Worm (Caenorhabditis elegans) whole organism, mixed stage, embryonic: ENCODE data around the gene F14F7.5.
A peak's percentile ranks its signal among the peaks of the same experiment; 100 is the strongest.

Source experiments
- M03D4.4 ChIP-seq: sonication (generic microtip); optimal IDR thresholded peaks from 2 replicates; lab custom pipeline; 2017; ENCODE audit warnings: mild to moderate bottlenecking, missing genetic modification characterization, missing compliant biosample characterization
- bed-3 ChIP-seq: fragments of 200-800 bp; sonication (Bioruptor generic); optimal IDR thresholded peaks from 3 replicates; lab custom pipeline; 2018; ENCODE audit warnings: mild to moderate bottlenecking, missing genetic modification characterization, moderate library complexity, missing compliant biosample characterization
- blmp-1 ChIP-seq: fragments of 150-350 bp; optimal IDR thresholded peaks from 2 replicates; lab custom pipeline; 2014; ENCODE audit warnings: missing biosample characterization, missing genetic modification characterization
- ceh-39 ChIP-seq: fragments of 150-350 bp; optimal IDR thresholded peaks from 2 replicates; lab custom pipeline; 2014; ENCODE audit warnings: missing biosample characterization, missing genetic modification characterization
- ceh-43 ChIP-seq: fragments of 200-800 bp; sonication (Bioruptor generic); optimal IDR thresholded peaks from 2 replicates; lab custom pipeline; 2018; ENCODE audit warnings: mild to moderate bottlenecking, missing genetic modification characterization, moderate library complexity, missing compliant biosample characterization
- ceh-83 ChIP-seq: fragments of 200-800 bp; sonication (Bioruptor generic); optimal IDR thresholded peaks from 2 replicates; lab custom pipeline; 2018; ENCODE audit warnings: mild to moderate bottlenecking, missing genetic modification characterization, missing compliant biosample characterization
- ces-1 ChIP-seq: fragments of 150-350 bp; optimal IDR thresholded peaks from 2 replicates; lab custom pipeline; 2014; ENCODE audit warnings: missing biosample characterization, missing genetic modification reagents, missing genetic modification characterization
- cnd-1 ChIP-seq: fragments of 200-800 bp; sonication (Bioruptor generic); optimal IDR thresholded peaks from 2 replicates; lab custom pipeline; 2018; ENCODE audit warnings: mild to moderate bottlenecking, missing genetic modification characterization, missing compliant biosample characterization
- drap-1 ChIP-seq: fragments of 200-800 bp; sonication (Bioruptor generic); optimal IDR thresholded peaks from 3 replicates; lab custom pipeline; 2018; ENCODE audit warnings: mild to moderate bottlenecking, missing genetic modification characterization, missing compliant biosample characterization
- elt-1 ChIP-seq: sonication (generic microtip); optimal IDR thresholded peaks from 2 replicates; lab custom pipeline; 2017; ENCODE audit warnings: missing genetic modification characterization, mild to moderate bottlenecking, missing compliant biosample characterization, antibody characterized with exemption, moderate library complexity, borderline replicate concordance; ENCODE audit not compliant: insufficient read depth
- elt-3 ChIP-seq: fragments of 150-350 bp; optimal IDR thresholded peaks from 2 replicates; lab custom pipeline; 2014; ENCODE audit warnings: missing biosample characterization, missing genetic modification characterization
- flh-1 ChIP-seq: fragments of 200-800 bp; sonication (Bioruptor generic); optimal IDR thresholded peaks from 2 replicates; lab custom pipeline; 2018; ENCODE audit warnings: mild to moderate bottlenecking, missing genetic modification characterization, moderate library complexity, missing compliant biosample characterization
- ham-2 ChIP-seq: fragments of 200-800 bp; sonication (Bioruptor generic); optimal IDR thresholded peaks from 2 replicates; lab custom pipeline; 2018; ENCODE audit warnings: mild to moderate bottlenecking, missing genetic modification characterization, missing compliant biosample characterization
- hlh-1 ChIP-seq: fragments of 150-350 bp; optimal IDR thresholded peaks from 2 replicates; lab custom pipeline; 2014; ENCODE audit warnings: missing biosample characterization, missing genetic modification reagents, missing genetic modification characterization
- lin-13 ChIP-seq: fragments of 150-350 bp; optimal IDR thresholded peaks from 2 replicates; lab custom pipeline; 2014; ENCODE audit warnings: missing biosample characterization, missing genetic modification characterization
- lin-32 ChIP-seq: fragments of 200-800 bp; sonication (Bioruptor generic); optimal IDR thresholded peaks from 2 replicates; lab custom pipeline; 2018; ENCODE audit warnings: mild to moderate bottlenecking, missing genetic modification characterization, missing compliant biosample characterization
- lsy-2 ChIP-seq: fragments of 150-350 bp; optimal IDR thresholded peaks from 2 replicates; lab custom pipeline; 2014; ENCODE audit warnings: missing biosample characterization, missing genetic modification characterization
- mab-5 ChIP-seq: fragments of 150-350 bp; optimal IDR thresholded peaks from 2 replicates; lab custom pipeline; 2014; ENCODE audit warnings: missing biosample characterization, missing genetic modification characterization
- mep-1 ChIP-seq: fragments of 150-350 bp; optimal IDR thresholded peaks from 2 replicates; lab custom pipeline; 2017; ENCODE audit warnings: missing biosample characterization, missing genetic modification reagents, missing genetic modification characterization, inconsistent platforms
- mls-2 ChIP-seq: sonication (generic microtip); optimal IDR thresholded peaks from 2 replicates; lab custom pipeline; 2016; ENCODE audit warnings: mild to moderate bottlenecking, missing genetic modification characterization, moderate library complexity, missing compliant biosample characterization
- nhr-12 ChIP-seq: fragments of 150-350 bp; optimal IDR thresholded peaks from 2 replicates; lab custom pipeline; 2014; ENCODE audit warnings: missing biosample characterization, missing genetic modification characterization
- nhr-2 ChIP-seq: fragments of 150-350 bp; optimal IDR thresholded peaks from 2 replicates; lab custom pipeline; 2014; ENCODE audit warnings: missing biosample characterization, missing genetic modification characterization
- nhr-237 ChIP-seq: fragments of 150-350 bp; optimal IDR thresholded peaks from 2 replicates; lab custom pipeline; 2014; ENCODE audit warnings: missing biosample characterization, missing genetic modification characterization
- nhr-28 ChIP-seq: fragments of 150-350 bp; optimal IDR thresholded peaks from 2 replicates; lab custom pipeline; 2014; ENCODE audit warnings: missing biosample characterization, missing genetic modification characterization
- nhr-76 ChIP-seq: sonication (generic microtip); optimal IDR thresholded peaks from 2 replicates; lab custom pipeline; 2017; ENCODE audit warnings: missing biosample characterization, missing genetic modification characterization
- pha-4 ChIP-seq: fragments of 150-350 bp; optimal IDR thresholded peaks from 2 replicates; lab custom pipeline; 2018; ENCODE audit warnings: missing biosample characterization, missing genetic modification reagents, missing genetic modification characterization
- sem-2 ChIP-seq: fragments of 200-800 bp; sonication (Bioruptor generic); optimal IDR thresholded peaks from 2 replicates; lab custom pipeline; 2018; ENCODE audit warnings: mild to moderate bottlenecking, missing genetic modification characterization, missing compliant biosample characterization
- snpc-4 ChIP-seq: fragments of 150-350 bp; optimal IDR thresholded peaks from 2 replicates; lab custom pipeline; 2014; ENCODE audit warnings: missing biosample characterization, missing genetic modification characterization
- sptf-1 ChIP-seq: sonication (generic microtip); optimal IDR thresholded peaks from 2 replicates; lab custom pipeline; 2017; ENCODE audit warnings: mild to moderate bottlenecking, missing genetic modification characterization, moderate library complexity, missing compliant biosample characterization
- tbx-8 ChIP-seq: fragments of 200-800 bp; sonication (Bioruptor generic); optimal IDR thresholded peaks from 2 replicates; lab custom pipeline; 2018; ENCODE audit warnings: mild to moderate bottlenecking, missing genetic modification characterization, moderate library complexity, missing compliant biosample characterization
- unc-120 ChIP-seq: sonication (generic microtip); optimal IDR thresholded peaks from 2 replicates; lab custom pipeline; 2017; ENCODE audit warnings: missing genetic modification characterization, missing compliant biosample characterization; ENCODE audit not compliant: poor library complexity, severe bottlenecking
- unc-39 ChIP-seq: fragments of 150-350 bp; optimal IDR thresholded peaks from 2 replicates; lab custom pipeline; 2014; ENCODE audit warnings: missing biosample characterization, missing genetic modification characterization
- unc-62 ChIP-seq: fragments of 150-350 bp; optimal IDR thresholded peaks from 2 replicates; lab custom pipeline; 2014; ENCODE audit warnings: missing biosample characterization, missing genetic modification reagents, missing genetic modification characterization
- zip-8 ChIP-seq: fragments of 150-350 bp; optimal IDR thresholded peaks from 2 replicates; lab custom pipeline; 2014; ENCODE audit warnings: missing biosample characterization, missing genetic modification characterization
- ztf-11 ChIP-seq: fragments of 150-350 bp; optimal IDR thresholded peaks from 2 replicates; lab custom pipeline; 2014; ENCODE audit warnings: missing biosample characterization, missing genetic modification characterization

F14F7.5 gene

DNA sequence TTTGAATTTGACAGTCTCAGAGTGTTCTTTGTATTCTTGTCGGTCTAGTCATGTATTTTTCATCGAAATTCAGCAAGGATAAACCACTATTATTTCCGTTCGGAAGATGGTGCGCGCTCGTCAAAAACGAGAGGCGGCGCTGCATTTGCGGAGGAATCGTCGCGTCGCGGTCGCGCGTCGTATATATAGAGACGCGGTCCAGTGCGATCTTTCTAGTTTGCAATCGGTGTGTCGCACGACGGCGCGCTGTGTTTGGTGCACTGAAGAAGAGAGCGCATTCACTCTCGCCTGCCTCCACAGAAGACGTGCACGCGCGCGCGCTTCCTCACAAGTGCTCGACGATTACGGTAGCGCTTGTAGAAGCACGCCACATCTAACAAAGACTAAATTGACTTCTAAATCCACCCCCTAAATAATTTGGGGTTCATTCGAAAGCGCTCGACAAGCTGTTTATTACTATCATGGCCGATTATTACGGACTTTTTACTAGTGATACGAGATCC is 38.8 kb downstream of the F14F7.5 start, which contains the start of gene Y39E4B.6:
Gene Y39E4B.6, plus strand, starts transcription at position 209 of the 503 bp plus-strand sequence.
- TF ChIP-seq unc-120 (tag; lab: Kevin White, UChicago), result peak; percentile 86
- no peak for TF ChIP-seq nhr-2 (tag; lab: Kevin White, UChicago)
- peak; percentile 90 for TF ChIP-seq M03D4.4
- peak; percentile 98 for TF ChIP-seq mep-1
- TF ChIP-seq ztf-11, result peak; percentile 95
- TF ChIP-seq unc-62 (GFP tag; lab: Kevin White, UChicago), result peak; percentile 84
- TF ChIP-seq nhr-237, result peak; percentile 96
- no peak for TF ChIP-seq nhr-76 (tag; lab: Kevin White, UChicago)
- TF ChIP-seq ham-2 (GFP tag; lab: Kevin White, UChicago), result peak; percentile 91
- TF ChIP-seq unc-39, result peak; percentile 85
- TF ChIP-seq ceh-39 (tag; lab: Kevin White, UChicago), result peak; percentile 98
- TF ChIP-seq lsy-2 (tag; lab: Kevin White, UChicago), result peak; percentile 89
- peak; percentile 83 for TF ChIP-seq ces-1 (GFP tag; lab: Kevin White, UChicago)
- no peak for TF ChIP-seq elt-1 (tag; lab: Kevin White, UChicago)
- TF ChIP-seq sem-2, result no peak
- no peak for TF ChIP-seq zip-8
- peak; percentile 78 for TF ChIP-seq bed-3 (GFP tag; lab: Kevin White, UChicago)
- peak; percentile 91 for TF ChIP-seq nhr-12 (tag; lab: Kevin White, UChicago)
- no peak for TF ChIP-seq elt-3 (tag; lab: Kevin White, UChicago)
- peak; percentile 84 for TF ChIP-seq ceh-83 (GFP tag; lab: Kevin White, UChicago)
- TF ChIP-seq mls-2, result peak; percentile 96
- no peak for TF ChIP-seq nhr-28 (tag; lab: Kevin White, UChicago)
- TF ChIP-seq pha-4, result peak; percentile 85
- peak; percentile 79 for TF ChIP-seq flh-1 (GFP tag; lab: Kevin White, UChicago)
- TF ChIP-seq drap-1 (GFP tag; lab: Kevin White, UChicago), result peak; percentile 94
- no peak for TF ChIP-seq mab-5 (tag; lab: Kevin White, UChicago)
- TF ChIP-seq cnd-1 (tag; lab: Kevin White, UChicago), result peak; percentile 89
- TF ChIP-seq sptf-1 (tag; lab: Kevin White, UChicago), result peak; percentile 97
- peak; percentile 36 for TF ChIP-seq hlh-1
- TF ChIP-seq lin-13 (tag; lab: Kevin White, UChicago), result peak; percentile 98
- TF ChIP-seq lin-32 (GFP tag; lab: Kevin White, UChicago), result peak; percentile 58
- no peak for TF ChIP-seq snpc-4 (tag; lab: Kevin White, UChicago)
- peak; percentile 76 for TF ChIP-seq tbx-8
- TF ChIP-seq ceh-43, result peak; percentile 69
- no peak for TF ChIP-seq blmp-1 (tag; lab: Kevin White, UChicago)
- TF ChIP-seq, all 35 proteins: peak for 25

DNA sequence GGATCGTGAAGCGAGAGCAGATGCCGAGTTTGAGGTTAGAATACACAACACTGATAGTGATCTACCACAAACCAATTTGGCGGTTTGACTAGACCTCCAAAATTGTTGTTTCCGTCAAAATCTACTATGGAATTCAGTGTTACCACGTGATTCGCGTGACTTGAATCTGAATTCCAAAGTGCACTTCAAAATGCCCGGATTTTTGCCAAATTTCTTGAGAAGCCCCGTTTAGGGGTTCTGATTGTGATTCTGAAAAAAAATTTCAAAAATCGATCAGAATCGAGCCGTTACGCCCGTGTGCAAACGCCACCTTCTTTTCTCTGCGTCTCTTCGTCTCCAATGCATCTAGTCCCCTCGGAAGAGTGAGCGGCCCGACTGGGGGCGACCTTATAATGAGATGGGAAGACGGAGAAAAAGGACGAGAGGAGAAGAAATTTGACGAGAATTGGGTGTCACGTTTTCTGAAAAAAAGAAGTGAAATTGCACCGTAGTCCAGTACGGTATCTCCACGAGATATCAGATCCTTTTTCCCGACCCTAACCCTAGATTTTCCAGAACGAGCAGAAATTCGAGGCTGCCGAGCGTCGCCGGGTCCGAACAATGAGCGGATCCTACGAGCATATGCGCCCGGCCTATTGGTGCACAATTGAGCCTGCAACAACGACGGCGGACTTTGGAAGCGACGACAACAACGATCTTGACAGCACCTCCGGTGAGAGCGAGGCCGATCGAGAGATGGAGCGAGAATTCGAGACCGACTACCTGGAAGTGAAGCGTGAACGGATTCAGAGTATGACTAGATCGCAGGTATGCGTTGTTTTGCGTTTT is 39.8 kb downstream of the F14F7.5 start:
- TF ChIP-seq nhr-237, result no peak
- TF ChIP-seq unc-39, result no peak
- no peak for TF ChIP-seq lin-32 (GFP tag; lab: Kevin White, UChicago)
- TF ChIP-seq lin-13 (tag; lab: Kevin White, UChicago), result no peak
- no peak for TF ChIP-seq sptf-1 (tag; lab: Kevin White, UChicago)
- TF ChIP-seq ztf-11, result no peak
- no peak for TF ChIP-seq ceh-39 (tag; lab: Kevin White, UChicago)
- no peak for TF ChIP-seq drap-1 (GFP tag; lab: Kevin White, UChicago)
- peak; percentile 14 for TF ChIP-seq mls-2
- TF ChIP-seq bed-3 (GFP tag; lab: Kevin White, UChicago), result peak; percentile 7
- TF ChIP-seq nhr-2 (tag; lab: Kevin White, UChicago), result no peak
- peak; percentile 33 for TF ChIP-seq lsy-2 (tag; lab: Kevin White, UChicago)
- peak; percentile 7 for TF ChIP-seq cnd-1 (tag; lab: Kevin White, UChicago)
- no peak for TF ChIP-seq zip-8
- TF ChIP-seq snpc-4 (tag; lab: Kevin White, UChicago), result no peak
- peak; percentile 32 for TF ChIP-seq ces-1 (GFP tag; lab: Kevin White, UChicago)
- TF ChIP-seq hlh-1, result peak; percentile 20
- no peak for TF ChIP-seq sem-2
- no peak for TF ChIP-seq mab-5 (tag; lab: Kevin White, UChicago)
- TF ChIP-seq blmp-1 (tag; lab: Kevin White, UChicago), result no peak
